Fruit fly (Drosophila melanogaster) whole organism, embryonic: ENCODE data around the gene Dbx.

Experiments used
- Ada2b ChIP-seq: fragments of 200-800 bp; sonication (Bioruptor generic); IDR thresholded peaks from 2 replicates; pipeline ENCODE4 v1.3.6; 2022; ENCODE audit warnings: missing biosample characterization, missing genetic modification characterization
- Atf3 ChIP-seq: fragments of 200-800 bp; sonication (Bioruptor generic); optimal IDR thresholded peaks from 3 replicates; lab custom pipeline; 2016; ENCODE audit warnings: missing biosample characterization, missing genetic modification characterization
- CG11504 ChIP-seq: fragments of 200-800 bp; sonication (Bioruptor generic); optimal IDR thresholded peaks from 3 replicates; lab custom pipeline; 2019; ENCODE audit warnings: missing biosample characterization, mild to moderate bottlenecking, missing genetic modification characterization, moderate library complexity
- CG12104 ChIP-seq: fragments of 200-800 bp; sonication (Bioruptor generic); optimal IDR thresholded peaks from 3 replicates; lab custom pipeline; 2016; ENCODE audit warnings: missing biosample characterization, missing genetic modification characterization
- CG1233 ChIP-seq: fragments of 200-800 bp; sonication (Bioruptor generic); optimal IDR thresholded peaks from 4 replicates; lab custom pipeline; 2018; ENCODE audit warnings: missing biosample characterization, mild to moderate bottlenecking, missing genetic modification characterization
- CG12769 ChIP-seq: fragments of 200-800 bp; sonication (Bioruptor generic); optimal IDR thresholded peaks from 2 replicates; lab custom pipeline; 2019; ENCODE audit warnings: missing biosample characterization, mild to moderate bottlenecking, missing genetic modification characterization, moderate library complexity
- CG14710 ChIP-seq: fragments of 200-800 bp; sonication (Bioruptor generic); optimal IDR thresholded peaks from 3 replicates; lab custom pipeline; 2019; ENCODE audit warnings: missing biosample characterization, mild to moderate bottlenecking, missing genetic modification characterization, moderate library complexity
- CG17385 ChIP-seq: fragments of 200-800 bp; sonication (Bioruptor generic); optimal IDR thresholded peaks from 3 replicates; lab custom pipeline; 2018; ENCODE audit warnings: missing biosample characterization, mild to moderate bottlenecking, missing genetic modification characterization
- CG18011 ChIP-seq: fragments of 200-800 bp; sonication (Bioruptor generic); optimal IDR thresholded peaks from 2 replicates; lab custom pipeline; 2017; ENCODE audit warnings: missing biosample characterization, missing genetic modification characterization, mild to moderate bottlenecking, moderate library complexity, missing genotype
- CG18262 ChIP-seq: fragments of 200-800 bp; optimal IDR thresholded peaks from 3 replicates; lab custom pipeline; 2019; ENCODE audit warnings: missing biosample characterization, mild to moderate bottlenecking, missing genetic modification characterization, moderate library complexity
- CG3838 ChIP-seq: fragments of 200-800 bp; sonication (Bioruptor generic); optimal IDR thresholded peaks from 3 replicates; lab custom pipeline; 2016; ENCODE audit warnings: missing biosample characterization, missing genetic modification characterization
- CG3847 ChIP-seq: fragments of 200-800 bp; sonication (Bioruptor generic); IDR thresholded peaks from 2 replicates; pipeline ENCODE4 v1.3.6; 2022; ENCODE audit warnings: missing biosample characterization, missing genetic modification characterization
- CG4404 ChIP-seq: fragments of 200-800 bp; sonication (Bioruptor generic); IDR thresholded peaks from 2 replicates; pipeline ENCODE4 v1.3.6; 2022; ENCODE audit warnings: missing biosample characterization, missing genetic modification characterization
- CG5953 ChIP-seq: fragments of 200-800 bp; sonication (Bioruptor generic); IDR thresholded peaks from 2 replicates; pipeline ENCODE4 v1.3.6; 2022; ENCODE audit warnings: missing biosample characterization, missing genetic modification characterization
- CG6254 ChIP-seq: fragments of 200-800 bp; sonication (Bioruptor generic); optimal IDR thresholded peaks from 3 replicates; lab custom pipeline; 2017; ENCODE audit warnings: mild to moderate bottlenecking, missing biosample characterization, missing genetic modification reagents, missing genetic modification characterization
- CG6813 ChIP-seq: fragments of 200-800 bp; sonication (Bioruptor generic); optimal IDR thresholded peaks from 2 replicates; lab custom pipeline; 2017; ENCODE audit warnings: missing biosample characterization, missing genetic modification characterization, mild to moderate bottlenecking, moderate library complexity, missing genetic modification reagents
- CG7745 ChIP-seq: fragments of 200-800 bp; sonication (Bioruptor generic); optimal IDR thresholded peaks from 2 replicates; lab custom pipeline; 2018; ENCODE audit warnings: missing biosample characterization, mild to moderate bottlenecking, missing genetic modification characterization, moderate library complexity
- CG8359 ChIP-seq: fragments of 200-800 bp; sonication (Bioruptor generic); optimal IDR thresholded peaks from 2 replicates; lab custom pipeline; 2017; ENCODE audit warnings: missing biosample characterization, mild to moderate bottlenecking, missing genetic modification characterization, borderline replicate concordance
- CG9817 ChIP-seq: fragments of 200-800 bp; sonication (Bioruptor generic); optimal IDR thresholded peaks from 2 replicates; lab custom pipeline; 2018; ENCODE audit warnings: missing biosample characterization, mild to moderate bottlenecking, missing genetic modification characterization, moderate library complexity
- CHES-1-like ChIP-seq: fragments of 200-800 bp; sonication (Bioruptor generic); optimal IDR thresholded peaks from 2 replicates; lab custom pipeline; 2016; ENCODE audit warnings: missing biosample characterization, missing genetic modification characterization
- Fer2 ChIP-seq: fragments of 200-800 bp; sonication (Bioruptor generic); optimal IDR thresholded peaks from 2 replicates; lab custom pipeline; 2018; ENCODE audit warnings: missing biosample characterization, mild to moderate bottlenecking, missing genetic modification characterization, moderate library complexity
- Gug ChIP-seq: fragments of 200-800 bp; sonication (Bioruptor generic); IDR thresholded peaks from 4 replicates; pipeline ENCODE4 v1.3.6; 2022; ENCODE audit warnings: missing biosample characterization, missing genetic modification characterization
- H15 ChIP-seq: fragments of 200-800 bp; sonication (Bioruptor generic); IDR thresholded peaks from 3 replicates; pipeline ENCODE4 v1.3.6; 2022; ENCODE audit warnings: missing biosample characterization, missing genetic modification characterization
- H2.0 ChIP-seq: fragments of 200-800 bp; sonication (Bioruptor generic); IDR thresholded peaks from 2 replicates; pipeline ENCODE4 v1.3.6; 2022; ENCODE audit warnings: missing biosample characterization, missing genetic modification characterization
- HmgZ ChIP-seq: fragments of 200-800 bp; sonication (Bioruptor generic); optimal IDR thresholded peaks from 2 replicates; lab custom pipeline; 2018; ENCODE audit warnings: missing biosample characterization, mild to moderate bottlenecking, missing genetic modification characterization
- Ssrp ChIP-seq: fragments of 200-800 bp; sonication (Bioruptor generic); optimal IDR thresholded peaks from 2 replicates; lab custom pipeline; 2018; ENCODE audit warnings: missing biosample characterization, mild to moderate bottlenecking, missing genetic modification characterization, moderate library complexity
- Xbp1 ChIP-seq: fragments of 200-800 bp; sonication (Bioruptor generic); optimal IDR thresholded peaks from 3 replicates; lab custom pipeline; 2016; ENCODE audit warnings: missing biosample characterization, mild to moderate bottlenecking, missing genetic modification characterization
- bcd ChIP-seq: fragments of 200-800 bp; sonication (Bioruptor generic); optimal IDR thresholded peaks from 2 replicates; lab custom pipeline; 2017; ENCODE audit warnings: missing biosample characterization, mild to moderate bottlenecking, missing genetic modification characterization
- chinmo ChIP-seq: fragments of 200-800 bp; sonication (Bioruptor generic); IDR thresholded peaks from 4 replicates; pipeline ENCODE4 v1.3.6; 2022; ENCODE audit warnings: missing biosample characterization, missing genetic modification characterization; ENCODE audit not compliant: partially characterized antibody
- chn ChIP-seq: fragments of 200-800 bp; sonication (Bioruptor generic); optimal IDR thresholded peaks from 2 replicates; lab custom pipeline; 2016; ENCODE audit warnings: missing biosample characterization, missing genetic modification characterization
- dmrt11E ChIP-seq: fragments of 200-800 bp; sonication (Bioruptor generic); optimal IDR thresholded peaks from 3 replicates; lab custom pipeline; 2018; ENCODE audit warnings: missing biosample characterization, mild to moderate bottlenecking, missing genetic modification characterization, moderate library complexity
- emc ChIP-seq: fragments of 200-800 bp; sonication (Bioruptor generic); optimal IDR thresholded peaks from 2 replicates; lab custom pipeline; 2016; ENCODE audit warnings: missing biosample characterization, missing genetic modification characterization
- ewg ChIP-seq: fragments of 200-800 bp; sonication (Bioruptor generic); optimal IDR thresholded peaks from 3 replicates; lab custom pipeline; 2017; ENCODE audit warnings: mild to moderate bottlenecking, missing biosample characterization, missing genetic modification reagents, missing genetic modification characterization
- eyg ChIP-seq: fragments of 200-800 bp; sonication (Bioruptor generic); optimal IDR thresholded peaks from 3 replicates; lab custom pipeline; 2016; ENCODE audit warnings: missing biosample characterization, missing genetic modification characterization
- gro ChIP-seq: fragments of 200-800 bp; sonication (Bioruptor generic); optimal IDR thresholded peaks from 2 replicates; lab custom pipeline; 2016; ENCODE audit warnings: missing biosample characterization, missing genetic modification characterization
- kah ChIP-seq: fragments of 200-800 bp; sonication (Bioruptor generic); optimal IDR thresholded peaks from 2 replicates; lab custom pipeline; 2018; ENCODE audit warnings: missing biosample characterization, mild to moderate bottlenecking, missing genetic modification characterization
- ken ChIP-seq: fragments of 200-800 bp; sonication (Bioruptor generic); IDR thresholded peaks from 3 replicates; pipeline ENCODE4 v1.3.6; 2022; ENCODE audit warnings: missing biosample characterization, missing genetic modification characterization
- maf-S ChIP-seq: fragments of 200-800 bp; sonication (Bioruptor generic); optimal IDR thresholded peaks from 2 replicates; lab custom pipeline; 2016; ENCODE audit warnings: missing biosample characterization, missing genetic modification characterization
- nau ChIP-seq: fragments of 200-800 bp; sonication (Bioruptor generic); optimal IDR thresholded peaks from 3 replicates; lab custom pipeline; 2017; ENCODE audit warnings: missing biosample characterization, mild to moderate bottlenecking, missing genetic modification characterization, missing genetic modification reagents
- psq ChIP-seq: fragments of 200-800 bp; sonication (Bioruptor generic); optimal IDR thresholded peaks from 2 replicates; lab custom pipeline; 2017; ENCODE audit warnings: missing biosample characterization, missing genetic modification characterization
- ranshi ChIP-seq: fragments of 200-800 bp; sonication (Bioruptor generic); IDR thresholded peaks from 2 replicates; pipeline ENCODE4 v1.3.6; 2022; ENCODE audit warnings: missing biosample characterization, missing genetic modification characterization
- row ChIP-seq: fragments of 200-800 bp; sonication (Bioruptor generic); IDR thresholded peaks from 3 replicates; pipeline ENCODE4 v1.3.6; 2022; ENCODE audit warnings: missing biosample characterization, missing genetic modification characterization
- salm ChIP-seq: fragments of 200-800 bp; sonication (Bioruptor generic); optimal IDR thresholded peaks from 2 replicates; lab custom pipeline; 2018; ENCODE audit warnings: missing biosample characterization, mild to moderate bottlenecking, missing genetic modification characterization
- sens ChIP-seq: fragments of 200-800 bp; sonication (Bioruptor generic); peaks from one replicate; lab custom pipeline; 2016; ENCODE audit warnings: missing biosample characterization, missing genetic modification characterization
- seq ChIP-seq: fragments of 200-800 bp; sonication (Bioruptor generic); IDR thresholded peaks from 2 replicates; pipeline ENCODE4 v1.3.6; 2022; ENCODE audit warnings: missing biosample characterization, missing genetic modification characterization
- sim ChIP-seq: fragments of 200-800 bp; sonication (Bioruptor generic); IDR thresholded peaks from 2 replicates; pipeline ENCODE4 v1.3.6; 2022; ENCODE audit warnings: missing biosample characterization, missing genetic modification characterization
- slbo ChIP-seq: fragments of 200-800 bp; sonication (Bioruptor generic); IDR thresholded peaks from 2 replicates; pipeline ENCODE4 v1.3.6; 2022; ENCODE audit warnings: missing biosample characterization, missing genetic modification characterization
- slou ChIP-seq: fragments of 200-800 bp; sonication (Bioruptor generic); optimal IDR thresholded peaks from 3 replicates; lab custom pipeline; 2016; ENCODE audit warnings: missing biosample characterization, missing genetic modification characterization
- so ChIP-seq: fragments of 200-800 bp; sonication (Bioruptor generic); IDR thresholded peaks from 3 replicates; pipeline ENCODE4 v1.3.6; 2022; ENCODE audit warnings: missing biosample characterization, missing genetic modification characterization
- ttk ChIP-seq: fragments of 200-800 bp; sonication (Bioruptor generic); IDR thresholded peaks from 2 replicates; pipeline ENCODE4 v2.1.2; 2022; ENCODE audit warnings: missing biosample characterization, missing genetic modification characterization
- zen ChIP-seq: fragments of 200-800 bp; sonication (Bioruptor generic); optimal IDR thresholded peaks from 3 replicates; lab custom pipeline; 2018; ENCODE audit warnings: missing biosample characterization, mild to moderate bottlenecking, missing genetic modification characterization, moderate library complexity

Dbx gene

DNA sequence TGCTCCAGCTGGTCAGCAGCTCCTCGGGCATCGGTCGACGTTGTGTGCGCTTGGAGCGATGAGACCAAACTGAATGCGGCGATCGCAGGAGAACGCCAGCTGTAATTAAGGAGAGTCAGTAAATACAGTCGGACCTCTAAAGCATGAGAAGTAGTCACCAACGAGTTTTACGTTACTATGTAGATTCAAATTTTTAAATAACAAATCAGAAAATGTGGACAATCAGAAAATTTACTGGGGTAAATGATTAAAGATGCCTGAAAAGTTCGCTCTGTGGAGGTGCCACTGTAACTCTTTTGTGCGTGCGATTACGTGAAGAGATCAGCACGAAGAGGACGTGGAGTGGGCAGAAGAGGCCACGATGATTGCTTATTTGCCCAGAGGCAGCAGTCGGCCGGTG is 41.9 kb downstream of the Dbx start, which contains the start of gene SCOT (continued):
- TF ChIP-seq CG12104 (GFP tag; lab: Kevin White, UChicago) (no peak), Xbp1 (peak; percentile 73), Atf3 (GFP tag; lab: Kevin White, UChicago) (peak; percentile 27), Ada2b (GFP tag; lab: Robert Waterston, UW) (peak; percentile 79), salm (tag; lab: Kevin White, UChicago) (peak; percentile 45), CG3838 (no peak), eyg (GFP tag; lab: Kevin White, UChicago) (peak; percentile 50), chn (peak; percentile 28), CG7745 (no peak), sens (peak; percentile 97), CG12769 (tag; lab: Kevin White, UChicago) (no peak), ttk (GFP tag; lab: Robert Waterston, UW) (peak; percentile 87), CG8359 (no peak), CHES-1-like (GFP tag; lab: Kevin White, UChicago) (peak; percentile 22), CG6813 (GFP tag; lab: Kevin White, UChicago) (peak; percentile 3), CG11504 (tag; lab: Kevin White, UChicago) (no peak), CG9817 (tag; lab: Kevin White, UChicago) (peak; percentile 52), ewg (GFP tag; lab: Kevin White, UChicago) (peak; percentile 45), sim (GFP tag; lab: Robert Waterston, UW) (peak; percentile 57; the same call in 1 of the 2 replicates), gro (GFP tag; lab: Kevin White, UChicago) (no peak), ken (peak; percentile 72; the same call in 2 of the 3 replicates), CG1233 (GFP tag; lab: Kevin White, UChicago) (no peak), kah (GFP tag; lab: Kevin White, UChicago) (no peak), slou (GFP tag; lab: Kevin White, UChicago) (no peak), CG18011 (GFP tag; lab: Kevin White, UChicago) (no peak), emc (GFP tag; lab: Kevin White, UChicago) (no peak), maf-S (GFP tag; lab: Kevin White, UChicago) (no peak), H15 (GFP tag; lab: Robert Waterston, UW) (peak; percentile 71; the same call in 2 of the 3 replicates), CG6254 (GFP tag; lab: Kevin White, UChicago) (no peak), CG14710 (tag; lab: Kevin White, UChicago) (no peak), slbo (GFP tag; lab: Robert Waterston, UW) (peak; percentile 67), nau (GFP tag; lab: Kevin White, UChicago) (no peak), bcd (GFP tag; lab: Kevin White, UChicago) (peak; percentile 43), dmrt11E (tag; lab: Kevin White, UChicago) (no peak), seq (peak; percentile 78), CG5953 (peak; percentile 84), Ssrp (no peak), CG18262 (tag; lab: Kevin White, UChicago) (no peak), psq (GFP tag; lab: Kevin White, UChicago) (no peak), CG4404 (peak; percentile 53), zen (tag; lab: Kevin White, UChicago) (no peak), HmgZ (tag; lab: Kevin White, UChicago) (peak; percentile 42), Fer2 (tag; lab: Kevin White, UChicago) (no peak), CG17385 (GFP tag; lab: Kevin White, UChicago) (no peak), so (GFP tag; lab: Robert Waterston, UW) (peak; percentile 66; the same call in 2 of the 3 replicates), H2.0 (peak; percentile 87), row (GFP tag; lab: Robert Waterston, UW) (peak; percentile 85), Gug (peak; percentile 75), chinmo (no peak), CG3847 (GFP tag; lab: Robert Waterston, UW) (peak; percentile 60), ranshi (GFP tag; lab: Robert Waterston, UW) (peak; percentile 68; the same call in 1 of the 2 replicates)
